Fruit fly (Drosophila melanogaster) whole organism: ENCODE results near the gene Neto.

Experiments
- CG8478 ChIP-seq: fragments of >200 bp; optimal IDR thresholded peaks from 2 replicates; lab custom pipeline; 2018; ENCODE audit warnings: inconsistent platforms
- Dll ChIP-seq: fragments of >200 bp; optimal IDR thresholded peaks from 2 replicates; lab custom pipeline; 2017
- EcR ChIP-seq, 2 experiments: fragments of >200 bp; optimal IDR thresholded peaks; 2 replicates each; lab custom pipeline; 2017; ENCODE audit warnings: missing biosample characterization in 2 of 2, missing genetic modification characterization in 2 of 2, missing genetic modification reagents in 2 of 2
- pan ChIP-seq: fragments of >200 bp; optimal IDR thresholded peaks from 2 replicates; lab custom pipeline; 2017
- psq ChIP-seq: fragments of >200 bp; optimal IDR thresholded peaks from 2 replicates; lab custom pipeline; 2017
- usp ChIP-seq: fragments of >200 bp; optimal IDR thresholded peaks from 2 replicates; lab custom pipeline; 2017; ENCODE audit warnings: missing biosample characterization, missing genetic modification characterization, mixed read lengths

The Neto gene

DNA sequence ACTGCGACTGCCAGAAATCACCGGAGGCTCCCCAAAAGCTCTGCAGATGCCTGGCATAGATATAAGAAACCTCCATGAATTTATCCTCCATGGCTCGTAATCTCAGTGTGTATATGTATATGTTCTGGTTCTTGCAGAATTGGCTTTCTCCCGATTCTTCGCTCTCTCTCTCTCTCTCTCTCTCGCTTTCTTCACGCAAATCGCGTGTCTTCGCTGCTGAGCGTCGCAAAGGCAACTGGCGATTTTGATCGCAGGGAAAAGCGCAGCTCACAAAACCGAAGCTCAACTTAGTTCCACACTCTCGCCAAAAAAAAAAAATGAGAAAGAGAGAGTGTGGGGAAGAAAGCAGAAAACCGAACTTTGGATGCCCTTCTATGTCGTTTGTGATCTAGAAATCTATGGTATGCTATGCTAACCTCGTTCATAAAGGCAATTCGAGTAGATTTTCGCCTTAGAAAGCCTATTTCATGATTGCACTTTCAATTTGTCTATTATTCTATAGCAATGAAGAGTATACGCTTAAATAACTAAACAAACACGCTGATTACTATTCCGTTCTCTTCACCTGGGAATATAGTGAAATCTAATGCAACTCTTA is 34.2 kb upstream of the Neto start:
- TF ChIP-seq Dll (lab: Kevin White, UChicago) (peak; percentile 74), usp (GFP tag; lab: Kevin White, UChicago) (no peak), EcR (GFP tag; optimal IDR thresholded peaks at IDR 0.05; lab: Kevin White, UChicago) (no peak)

- TF ChIP-seq psq (lab: Kevin White, UChicago), result no peak
- no peak for TF ChIP-seq Dll (lab: Kevin White, UChicago)
- TF ChIP-seq pan (lab: Kevin White, UChicago), result no peak
- TF ChIP-seq CG8478 (lab: Kevin White, UChicago), result no peak
- TF ChIP-seq EcR (GFP tag; optimal IDR thresholded peaks at IDR 0.05; lab: Kevin White, UChicago), result no peak
- no peak for TF ChIP-seq usp (GFP tag; lab: Kevin White, UChicago)
Measured at dm6 chrX:13412941-13413613, 32.6 kb upstream of the Neto start, which contains the start of the genes CG1998 and Set2. Gene CG1998, minus strand, starts transcription at chrX:13413074. Gene Set2, plus strand, starts transcription at chrX:13413242.

DNA sequence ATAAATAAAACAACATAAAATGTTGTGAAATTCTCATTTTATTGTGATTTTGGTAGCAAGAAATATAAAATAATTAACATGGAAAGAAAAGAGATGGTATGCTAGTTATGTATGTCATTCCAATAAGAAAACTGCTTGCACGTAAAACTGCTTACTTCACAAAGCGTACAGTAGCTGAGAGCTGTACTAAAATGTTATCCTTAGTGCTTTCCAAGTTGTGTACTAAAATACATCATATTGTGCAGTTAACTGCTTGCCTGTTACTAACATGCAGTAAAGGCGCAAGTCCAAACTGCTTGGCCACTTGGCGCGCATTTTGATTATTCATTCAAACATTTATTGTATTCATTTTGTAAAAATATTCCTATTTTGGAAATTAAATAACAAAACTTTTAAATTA is 24.6 kb upstream of the Neto start:
- TF ChIP-seq usp (GFP tag; lab: Kevin White, UChicago) (no peak), CG8478 (lab: Kevin White, UChicago) (no peak)

DNA sequence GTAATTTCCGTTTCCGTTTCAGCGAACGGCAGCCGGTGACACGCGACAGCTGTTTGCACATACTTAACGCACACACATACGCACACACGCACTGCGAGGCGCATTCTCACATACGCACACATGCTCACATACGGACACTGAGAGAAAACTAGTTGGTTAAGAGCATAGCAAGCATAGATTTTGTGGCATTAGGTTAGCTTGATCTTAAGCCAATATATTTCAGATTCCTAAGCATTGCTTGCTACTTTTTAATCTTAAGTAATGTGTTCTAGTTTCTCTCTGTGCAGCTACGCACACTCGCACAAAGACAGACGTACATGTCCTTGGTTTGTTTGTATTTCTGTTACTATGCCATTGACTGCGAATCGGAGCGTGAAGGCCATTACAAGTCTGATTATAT is 11.6 kb upstream of the Neto start:
- TF ChIP-seq CG8478 (lab: Kevin White, UChicago), result no peak

dm6 chrX:13444687-13445086 is 1.0 kb upstream of the Neto start:
- TF ChIP-seq pan (lab: Kevin White, UChicago) (no peak), usp (GFP tag; lab: Kevin White, UChicago) (no peak), CG8478 (lab: Kevin White, UChicago) (no peak), EcR (GFP tag; optimal IDR thresholded peaks at IDR 0.05; lab: Kevin White, UChicago) (no peak), psq (lab: Kevin White, UChicago) (no peak), Dll (lab: Kevin White, UChicago) (no peak)

dm6 chrX:13447438-13447837 is 1.7 kb downstream of the Neto start:
- TF ChIP-seq EcR (GFP tag; optimal IDR thresholded peaks at IDR 0.05; lab: Kevin White, UChicago), result no peak
- TF ChIP-seq pan (lab: Kevin White, UChicago), result no peak
- no peak for TF ChIP-seq Dll (lab: Kevin White, UChicago)
- no peak for TF ChIP-seq psq (lab: Kevin White, UChicago)
- no peak for TF ChIP-seq CG8478 (lab: Kevin White, UChicago)
- no peak for TF ChIP-seq usp (GFP tag; lab: Kevin White, UChicago)

- no peak for TF ChIP-seq CG8478 (lab: Kevin White, UChicago)
- no peak for TF ChIP-seq Dll (lab: Kevin White, UChicago)
- TF ChIP-seq usp (GFP tag; lab: Kevin White, UChicago), result no peak
- TF ChIP-seq pan (lab: Kevin White, UChicago), result no peak
- TF ChIP-seq psq (lab: Kevin White, UChicago), result no peak
- no peak for TF ChIP-seq EcR (GFP tag; optimal IDR thresholded peaks at IDR 0.05; lab: Kevin White, UChicago)
Measured at dm6 chrX:13450754-13451153, 5.1 kb downstream of the Neto start.

DNA sequence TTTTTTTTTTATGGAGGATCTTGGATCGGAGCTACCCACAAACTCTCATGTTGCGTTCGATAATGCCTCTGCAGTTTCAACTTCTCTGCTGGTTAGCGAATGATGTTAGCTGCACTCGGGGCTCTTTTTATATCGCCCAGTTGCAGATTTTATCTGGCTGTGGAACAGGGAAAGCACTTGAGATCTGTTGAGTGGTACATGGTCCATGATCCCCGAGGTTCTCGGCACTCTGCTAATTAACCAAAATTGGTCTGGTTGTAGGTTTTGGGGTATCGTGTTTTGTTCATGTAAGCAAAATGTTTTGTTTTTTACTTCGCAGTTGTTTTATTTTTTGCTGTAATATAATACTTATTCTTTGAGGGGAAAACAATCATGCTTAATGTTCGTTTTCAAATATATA is 11.9 kb downstream of the Neto start, which contains the start of gene CG34324:
TSS of gene CG34324 (minus strand) at position 101 of the 400 bp plus-strand sequence.
- TF ChIP-seq psq (lab: Kevin White, UChicago) (no peak), Dll (lab: Kevin White, UChicago) (no peak), EcR (GFP tag; optimal IDR thresholded peaks at IDR 0.05; lab: Kevin White, UChicago) (no peak), usp (GFP tag; lab: Kevin White, UChicago) (no peak), CG8478 (lab: Kevin White, UChicago) (no peak), pan (lab: Kevin White, UChicago) (no peak)

DNA sequence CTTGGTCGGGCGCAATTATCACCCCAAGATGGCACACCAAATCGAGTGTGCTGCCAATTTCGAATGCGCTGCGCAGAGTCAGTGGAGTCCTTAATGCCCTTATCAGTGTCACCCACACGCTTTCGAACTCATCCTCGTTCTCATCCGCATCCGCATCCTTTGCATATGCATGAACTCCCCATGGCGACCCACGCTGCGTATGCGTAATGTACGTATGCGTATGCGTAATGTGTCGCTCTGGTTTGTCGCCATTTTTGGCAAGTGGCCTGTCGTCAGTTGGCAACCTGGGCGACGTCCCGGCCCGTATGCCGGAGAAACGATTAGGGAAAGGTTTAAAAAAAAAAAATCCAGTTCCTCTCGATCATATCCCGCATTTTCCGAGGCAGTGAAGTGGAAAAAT is 33.3 kb downstream of the Neto start:
- TF ChIP-seq EcR (GFP tag; optimal IDR thresholded peaks at IDR 0.05; lab: Kevin White, UChicago), result no peak
- TF ChIP-seq Dll (lab: Kevin White, UChicago), result no peak
- TF ChIP-seq CG8478 (lab: Kevin White, UChicago), result no peak
- no peak for TF ChIP-seq psq (lab: Kevin White, UChicago)
- TF ChIP-seq usp (GFP tag; lab: Kevin White, UChicago), result no peak
- no peak for TF ChIP-seq pan (lab: Kevin White, UChicago)

- TF ChIP-seq CG8478 (lab: Kevin White, UChicago) (no peak), EcR (GFP tag; optimal IDR thresholded peaks at IDR 0.05; lab: Kevin White, UChicago) (no peak), usp (GFP tag; lab: Kevin White, UChicago) (no peak), Dll (lab: Kevin White, UChicago) (no peak), psq (lab: Kevin White, UChicago) (no peak), pan (lab: Kevin White, UChicago) (no peak)
Measured at dm6 chrX:13527706-13528105, 82.0 kb downstream of the Neto start, which contains the start of gene CG15754. Gene CG15754, plus strand, starts transcription at chrX:13528006.

dm6 chrX:13529673-13530072 is 84.0 kb downstream of the Neto start:
- TF ChIP-seq pan (lab: Kevin White, UChicago) (no peak), usp (GFP tag; lab: Kevin White, UChicago) (no peak), EcR (GFP tag; optimal IDR thresholded peaks at IDR 0.05; lab: Kevin White, UChicago) (no peak), CG8478 (lab: Kevin White, UChicago) (no peak), psq (lab: Kevin White, UChicago) (no peak), Dll (lab: Kevin White, UChicago) (no peak)
